Worm (Caenorhabditis elegans) whole organism, early embryonic: ENCODE data around the gene ZK1086.2.

Experiments used
- ama-1 ChIP-seq: fragments of 150-350 bp; optimal IDR thresholded peaks from 2 replicates; lab custom pipeline; 2014
- ceh-13 ChIP-seq: fragments of 200-800 bp; sonication (Bioruptor generic); optimal IDR thresholded peaks from 2 replicates; lab custom pipeline; 2018; ENCODE audit warnings: mild to moderate bottlenecking, missing genetic modification characterization, missing compliant biosample characterization
- ceh-36 ChIP-seq: sonication (generic microtip); optimal IDR thresholded peaks from 2 replicates; lab custom pipeline; 2016; ENCODE audit warnings: missing genetic modification characterization, inconsistent platforms, missing compliant biosample characterization
- ets-7 ChIP-seq: sonication (generic microtip); optimal IDR thresholded peaks from 2 replicates; lab custom pipeline; 2016; ENCODE audit warnings: missing genotype, missing genetic modification characterization, missing compliant biosample characterization
- flt-1 ChIP-seq: fragments of 200-800 bp; sonication (Bioruptor generic); IDR thresholded peaks from 2 replicates; pipeline ENCODE4 v1.3.6; 2022; ENCODE audit warnings: missing genetic modification characterization, missing compliant biosample characterization
- hmg-4 ChIP-seq: fragments of 200-800 bp; sonication (Bioruptor generic); optimal IDR thresholded peaks from 2 replicates; lab custom pipeline; 2018; ENCODE audit warnings: mild to moderate bottlenecking, missing genetic modification characterization, missing compliant biosample characterization
- scrt-1 ChIP-seq: fragments of 200-800 bp; sonication (Bioruptor generic); IDR thresholded peaks from 2 replicates; pipeline ENCODE4 v1.3.6; 2022; ENCODE audit warnings: missing genetic modification characterization, missing compliant biosample characterization
- tbx-37 ChIP-seq: fragments of 200-800 bp; sonication (Bioruptor generic); conservative IDR thresholded peaks from 2 replicates; pipeline ENCODE4 v1.3.6; 2022; ENCODE audit warnings: missing genetic modification reagents, missing genetic modification characterization, missing compliant biosample characterization

ce11 chrX:13833448-13833847 lies 40.0 kb upstream of the ZK1086.2 start:
- no peak for TF ChIP-seq ceh-36 (tag; lab: Kevin White, UChicago)
- TF ChIP-seq ceh-13 (GFP tag; lab: Kevin White, UChicago), result no peak
- TF ChIP-seq ama-1, result no peak
- no peak for TF ChIP-seq hmg-4
- TF ChIP-seq tbx-37 (GFP tag; lab: Robert Waterston, UW), result no peak
- TF ChIP-seq scrt-1, result no peak
- TF ChIP-seq flt-1, result no peak
- TF ChIP-seq ets-7, result no peak
